Worm (Caenorhabditis elegans) whole organism, midembryonic: ENCODE measurements around the gene C46C2.3.

Experiments used
- T22C8.4 ChIP-seq: fragments of 200-800 bp; sonication (Bioruptor generic); IDR thresholded peaks from 2 replicates; pipeline ENCODE4 v1.3.6; 2022; ENCODE audit warnings: missing genetic modification characterization, missing compliant biosample characterization
- cog-1 ChIP-seq: sonication (generic microtip); optimal IDR thresholded peaks from 2 replicates; lab custom pipeline; 2016; ENCODE audit warnings: missing genetic modification characterization, missing compliant biosample characterization
- flt-1 ChIP-seq: fragments of 200-800 bp; sonication (Bioruptor generic); IDR thresholded peaks from 2 replicates; pipeline ENCODE4 v1.3.6; 2022; ENCODE audit warnings: missing genetic modification characterization, missing compliant biosample characterization
- med-1 ChIP-seq: sonication (generic microtip); optimal IDR thresholded peaks from 2 replicates; lab custom pipeline; 2017; ENCODE audit warnings: missing genetic modification characterization, mild to moderate bottlenecking, missing compliant biosample characterization, antibody characterized with exemption, missing genetic modification reagents; ENCODE audit not compliant: insufficient read depth
- ztf-29 ChIP-seq: fragments of 200-800 bp; sonication (Bioruptor generic); IDR thresholded peaks from 2 replicates; pipeline ENCODE4 v1.3.6; 2022; ENCODE audit warnings: missing genetic modification reagents, missing genetic modification characterization, missing compliant biosample characterization

ce11 chrIV:9274008-9274529, 49.1 kb downstream of the C46C2.3 start, which contains the start of gene nmy-3:
- TF ChIP-seq ztf-29 (GFP tag; lab: Robert Waterston, UW): no peak
- TF ChIP-seq med-1 (GFP tag; lab: Kevin White, UChicago): no peak
- no peak for TF ChIP-seq T22C8.4
- no peak for TF ChIP-seq flt-1 (GFP tag; lab: Robert Waterston, UW)
- TF ChIP-seq cog-1 (tag; lab: Kevin White, UChicago): no peak
